Worm (Caenorhabditis elegans): ENCODE measurements around the gene srt-56.

srt-56 gene

ce11 chrV:3121743-3122142 is at the start of gene srt-56:
Gene srt-56 (minus strand): TSS chrV:3121843.
- TF ChIP-seq flt-1 (GFP tag; IDR thresholded peaks at IDR 0.05) (no peak), T22C8.4 (GFP tag; IDR thresholded peaks at IDR 0.05) (no peak)

DNA sequence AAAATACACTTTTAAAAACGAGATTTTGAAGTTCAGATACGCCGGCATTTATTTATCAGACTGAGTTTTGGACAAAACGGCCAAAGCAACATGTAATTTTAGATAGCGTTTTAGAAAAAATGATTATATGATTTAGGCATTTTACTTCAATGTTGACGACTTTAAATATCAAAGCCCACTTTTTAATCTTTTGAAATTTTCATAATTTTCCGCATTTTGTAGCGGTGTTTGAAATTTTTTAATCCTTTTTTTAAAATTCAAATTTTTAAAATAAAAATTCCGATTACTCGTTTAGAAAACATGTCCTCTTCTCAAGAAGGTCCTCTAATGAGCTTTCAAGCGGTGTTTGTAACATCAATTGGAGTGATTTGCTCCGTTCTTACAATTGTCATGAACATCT is 48.2 kb upstream of the srt-56 start, which contains the start of gene srbc-6:
TSS of gene srbc-6 (plus strand) at position 301 of the 400 bp plus-strand sequence.
- TF ChIP-seq ztf-23 (GFP tag; IDR thresholded peaks at IDR 0.05) (no peak), klf-2 (GFP tag; conservative IDR thresholded peaks at IDR 0.05) (no peak), ztf-29 (GFP tag; IDR thresholded peaks at IDR 0.05) (no peak), T22C8.4 (GFP tag; IDR thresholded peaks at IDR 0.05) (no peak), med-1 (GFP tag; optimal IDR thresholded peaks at IDR 0.05; ENCODE audit: insufficient read depth) (no peak), flt-1 (GFP tag; IDR thresholded peaks at IDR 0.05) (no peak), ref-1 (GFP tag; conservative IDR thresholded peaks at IDR 0.05) (no peak), cog-1 (tag; optimal IDR thresholded peaks at IDR 0.05) (no peak), tab-1 (GFP tag; IDR thresholded peaks at IDR 0.05) (no peak)

DNA sequence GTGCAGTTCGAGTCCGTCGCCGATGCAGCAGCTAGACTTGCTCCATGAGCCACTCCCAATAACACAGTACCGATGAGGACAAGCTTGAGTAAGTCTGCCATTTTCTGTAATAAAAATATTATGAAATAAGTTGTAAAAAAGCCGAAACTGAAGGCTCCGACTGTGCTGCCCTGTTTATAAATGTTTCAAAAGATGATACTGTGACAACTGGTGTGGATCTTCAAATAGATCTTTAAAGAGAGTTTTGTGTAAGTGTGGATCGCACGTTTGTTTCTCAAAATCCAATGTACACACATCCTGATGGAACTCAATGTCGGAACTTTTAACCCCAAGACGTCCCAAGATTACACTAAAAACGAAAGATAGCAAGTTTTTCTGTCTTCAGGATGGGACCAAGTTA is 47.0 kb upstream of the srt-56 start, which contains the start of gene C36C5.15:
TSS of gene C36C5.15 (minus strand) at position 101 of the 400 bp plus-strand sequence.
- TF ChIP-seq ztf-23 (GFP tag; IDR thresholded peaks at IDR 0.05), result no peak
- no peak for TF ChIP-seq T22C8.4 (GFP tag; IDR thresholded peaks at IDR 0.05)
- no peak for TF ChIP-seq ztf-29 (GFP tag; IDR thresholded peaks at IDR 0.05)
- TF ChIP-seq flt-1 (GFP tag; IDR thresholded peaks at IDR 0.05), result no peak

- TF ChIP-seq flt-1 (GFP tag; IDR thresholded peaks at IDR 0.05) (no peak), med-1 (GFP tag; optimal IDR thresholded peaks at IDR 0.05; ENCODE audit: insufficient read depth) (no peak), ztf-23 (GFP tag; IDR thresholded peaks at IDR 0.05) (no peak)
These were observed 44.6 kb upstream of the srt-56 start, which contains the start of gene C36C5.4 for ce11 chrV:3166260-3166659. Gene C36C5.4 (plus strand): TSS chrV:3166560.

DNA sequence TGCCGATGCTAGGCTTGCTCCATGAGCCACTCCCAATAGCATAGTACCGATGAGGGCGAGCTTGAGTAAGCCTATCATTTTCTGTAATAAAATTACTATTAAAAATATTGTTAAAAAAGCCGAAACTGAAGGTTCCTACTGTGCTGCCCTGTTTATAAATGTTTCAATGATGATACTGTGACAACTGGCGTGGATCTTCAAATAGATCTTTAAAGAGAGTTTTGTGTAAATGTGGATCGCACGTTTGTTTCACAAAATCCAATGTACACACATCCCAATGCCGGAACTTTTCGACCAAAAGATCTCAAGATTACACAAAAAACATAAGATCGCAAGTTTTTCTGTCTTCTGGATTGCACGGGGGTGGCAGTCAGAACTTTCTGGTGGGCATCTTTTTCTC is 43.8 kb upstream of the srt-56 start, which contains the start of gene C36C5.14:
TSS of gene C36C5.14 (minus strand) at position 101 of the 400 bp plus-strand sequence.
- TF ChIP-seq ref-1 (GFP tag; conservative IDR thresholded peaks at IDR 0.05), result no peak
- TF ChIP-seq T22C8.4 (GFP tag; IDR thresholded peaks at IDR 0.05), result no peak
- no peak for TF ChIP-seq klf-2 (GFP tag; conservative IDR thresholded peaks at IDR 0.05)
- TF ChIP-seq ztf-23 (GFP tag; IDR thresholded peaks at IDR 0.05), result no peak
- no peak for TF ChIP-seq flt-1 (GFP tag; IDR thresholded peaks at IDR 0.05)
- TF ChIP-seq med-1 (GFP tag; optimal IDR thresholded peaks at IDR 0.05; ENCODE audit: insufficient read depth), result no peak
- TF ChIP-seq ztf-29 (GFP tag; IDR thresholded peaks at IDR 0.05), result no peak
- no peak for TF ChIP-seq cog-1 (tag; optimal IDR thresholded peaks at IDR 0.05)
- no peak for TF ChIP-seq tab-1 (GFP tag; IDR thresholded peaks at IDR 0.05)

DNA sequence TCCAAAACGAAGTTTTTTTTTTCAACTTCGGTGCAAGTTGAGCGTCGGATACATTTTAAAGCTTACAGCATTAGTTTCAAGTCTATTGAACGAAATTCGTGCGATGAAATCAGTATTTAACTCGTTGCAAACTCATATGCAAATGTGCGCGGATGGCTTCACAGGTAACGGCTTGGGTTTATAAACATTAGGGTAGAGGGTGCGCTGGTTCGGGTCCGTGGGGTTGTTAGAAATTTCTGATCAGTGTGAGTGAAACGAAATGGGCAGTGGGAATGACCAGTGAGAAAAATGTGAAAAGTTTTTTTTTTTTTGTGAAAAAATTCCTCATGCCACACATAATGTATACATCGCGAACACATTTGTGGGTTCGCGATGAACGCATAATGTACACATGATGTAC is 41.5 kb upstream of the srt-56 start:
- no peak for TF ChIP-seq cog-1 (tag; optimal IDR thresholded peaks at IDR 0.05)
- TF ChIP-seq klf-2 (GFP tag; conservative IDR thresholded peaks at IDR 0.05), result no peak
- TF ChIP-seq ztf-29 (GFP tag; IDR thresholded peaks at IDR 0.05), result no peak
- TF ChIP-seq ref-1 (GFP tag; conservative IDR thresholded peaks at IDR 0.05), result no peak
- no peak for TF ChIP-seq ztf-23 (GFP tag; IDR thresholded peaks at IDR 0.05)
- no peak for TF ChIP-seq flt-1 (GFP tag; IDR thresholded peaks at IDR 0.05)

DNA sequence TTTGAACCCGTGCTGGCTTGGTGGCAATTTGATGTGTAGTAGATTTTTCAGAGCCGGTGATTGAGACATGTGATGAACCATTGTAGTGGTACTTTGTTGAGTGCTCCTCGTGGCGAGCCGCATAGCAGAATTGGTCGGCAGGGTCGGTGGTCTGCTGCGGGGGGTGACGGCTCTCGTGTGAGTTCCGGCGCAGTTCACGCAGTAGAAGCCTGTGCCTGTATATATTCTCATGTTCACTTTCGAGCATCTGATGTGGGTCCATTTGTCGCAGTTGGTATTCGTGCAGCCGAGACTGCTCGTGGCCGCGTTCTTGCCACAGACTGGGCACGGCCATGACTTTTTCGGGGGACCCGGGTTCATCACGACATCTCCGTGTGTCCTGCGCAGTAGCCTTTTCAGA is 40.7 kb upstream of the srt-56 start:
- no peak for TF ChIP-seq ztf-23 (GFP tag; IDR thresholded peaks at IDR 0.05)
- TF ChIP-seq cog-1 (tag; optimal IDR thresholded peaks at IDR 0.05), result no peak
- no peak for TF ChIP-seq T22C8.4 (GFP tag; IDR thresholded peaks at IDR 0.05)
- TF ChIP-seq ref-1 (GFP tag; conservative IDR thresholded peaks at IDR 0.05), result no peak
- no peak for TF ChIP-seq flt-1 (GFP tag; IDR thresholded peaks at IDR 0.05)
- TF ChIP-seq ztf-29 (GFP tag; IDR thresholded peaks at IDR 0.05), result no peak
- no peak for TF ChIP-seq med-1 (GFP tag; optimal IDR thresholded peaks at IDR 0.05; ENCODE audit: insufficient read depth)
- no peak for TF ChIP-seq klf-2 (GFP tag; conservative IDR thresholded peaks at IDR 0.05)
- TF ChIP-seq tab-1 (GFP tag; IDR thresholded peaks at IDR 0.05), result no peak

- no peak for TF ChIP-seq ref-1 (GFP tag; conservative IDR thresholded peaks at IDR 0.05)
- no peak for TF ChIP-seq T22C8.4 (GFP tag; IDR thresholded peaks at IDR 0.05)
- TF ChIP-seq cog-1 (tag; optimal IDR thresholded peaks at IDR 0.05), result no peak
- no peak for TF ChIP-seq tab-1 (GFP tag; IDR thresholded peaks at IDR 0.05)
- no peak for TF ChIP-seq flt-1 (GFP tag; IDR thresholded peaks at IDR 0.05)
- no peak for TF ChIP-seq ztf-23 (GFP tag; IDR thresholded peaks at IDR 0.05)
- TF ChIP-seq klf-2 (GFP tag; conservative IDR thresholded peaks at IDR 0.05), result no peak
- no peak for TF ChIP-seq med-1 (GFP tag; optimal IDR thresholded peaks at IDR 0.05; ENCODE audit: insufficient read depth)
- TF ChIP-seq ztf-29 (GFP tag; IDR thresholded peaks at IDR 0.05), result no peak
These were observed 37.6 kb upstream of the srt-56 start, which contains the start of gene C36C5.12 for ce11 chrV:3159252-3159651. Gene C36C5.12 (minus strand): TSS chrV:3159352.

- no peak for TF ChIP-seq T22C8.4 (GFP tag; IDR thresholded peaks at IDR 0.05)
- TF ChIP-seq cog-1 (tag; optimal IDR thresholded peaks at IDR 0.05), result no peak
- no peak for TF ChIP-seq ztf-29 (GFP tag; IDR thresholded peaks at IDR 0.05)
- TF ChIP-seq med-1 (GFP tag; optimal IDR thresholded peaks at IDR 0.05; ENCODE audit: insufficient read depth), result no peak
- TF ChIP-seq flt-1 (GFP tag; IDR thresholded peaks at IDR 0.05), result no peak
- no peak for TF ChIP-seq tab-1 (GFP tag; IDR thresholded peaks at IDR 0.05)
- TF ChIP-seq ztf-23 (GFP tag; IDR thresholded peaks at IDR 0.05), result no peak
These were observed 36.7 kb upstream of the srt-56 start for ce11 chrV:3158379-3158778.

ce11 chrV:3156786-3157185 is 35.1 kb upstream of the srt-56 start, which contains the start of gene exh-1:
Gene exh-1 (plus strand): TSS chrV:3157086.
- no peak for TF ChIP-seq ztf-29 (GFP tag; IDR thresholded peaks at IDR 0.05)
- no peak for TF ChIP-seq ref-1 (GFP tag; conservative IDR thresholded peaks at IDR 0.05)
- TF ChIP-seq flt-1 (GFP tag; IDR thresholded peaks at IDR 0.05), result no peak
- no peak for TF ChIP-seq klf-2 (GFP tag; conservative IDR thresholded peaks at IDR 0.05)
- TF ChIP-seq T22C8.4 (GFP tag; IDR thresholded peaks at IDR 0.05), result no peak
- TF ChIP-seq tab-1 (GFP tag; IDR thresholded peaks at IDR 0.05), result no peak
- TF ChIP-seq ztf-23 (GFP tag; IDR thresholded peaks at IDR 0.05), result no peak
- no peak for TF ChIP-seq med-1 (GFP tag; optimal IDR thresholded peaks at IDR 0.05; ENCODE audit: insufficient read depth)
- TF ChIP-seq cog-1 (tag; optimal IDR thresholded peaks at IDR 0.05), result no peak
